Fruit fly (Drosophila melanogaster) whole organism, wandering third instar larva: ENCODE data around the gene Alg10.

Source experiments
- Abd-B ChIP-seq: fragments of >200 bp; optimal IDR thresholded peaks from 2 replicates; lab custom pipeline; 2017; ENCODE audit warnings: missing biosample characterization, missing genetic modification characterization
- CG32264 ChIP-seq: fragments of 200-800 bp; sonication (Bioruptor generic); optimal IDR thresholded peaks from 2 replicates; lab custom pipeline; 2016; ENCODE audit warnings: missing biosample characterization, missing genetic modification characterization
- CG9705 ChIP-seq: fragments of 200-800 bp; sonication (Bioruptor generic); optimal IDR thresholded peaks from 2 replicates; lab custom pipeline; 2018; ENCODE audit warnings: missing biosample characterization, mild to moderate bottlenecking, missing genetic modification characterization
- CrebA ChIP-seq: fragments of 200-800 bp; sonication (Bioruptor generic); optimal IDR thresholded peaks from 2 replicates; lab custom pipeline; 2016; ENCODE audit warnings: missing biosample characterization, mild to moderate bottlenecking, missing genetic modification characterization, borderline replicate concordance
- Dfd ChIP-seq: fragments of >200 bp; optimal IDR thresholded peaks from 2 replicates; lab custom pipeline; 2017; ENCODE audit warnings: missing biosample characterization, missing genetic modification characterization
- Dif ChIP-seq: fragments of 200-275, 200-300 bp; sonication (Bioruptor generic); optimal IDR thresholded peaks from 2 replicates; lab custom pipeline; 2018; ENCODE audit warnings: missing biosample characterization, missing genetic modification characterization; ENCODE audit not compliant: partially characterized antibody
- GATAd ChIP-seq: sonication (Bioruptor generic); optimal IDR thresholded peaks from 2 replicates; lab custom pipeline; 2016; ENCODE audit warnings: missing biosample characterization, missing genetic modification characterization
- HLH106 ChIP-seq: fragments of 200-800 bp; optimal IDR thresholded peaks from 3 replicates; lab custom pipeline; 2019; ENCODE audit warnings: missing biosample characterization, mild to moderate bottlenecking, missing genetic modification characterization, moderate library complexity
- Hnf4 ChIP-seq: fragments of 200-800 bp; sonication (Bioruptor generic); optimal IDR thresholded peaks from 2 replicates; lab custom pipeline; 2016; ENCODE audit warnings: missing biosample characterization, mild to moderate bottlenecking, missing genetic modification characterization
- Hr78 ChIP-seq: fragments of >200 bp; optimal IDR thresholded peaks from 2 replicates; lab custom pipeline; 2017; ENCODE audit warnings: missing biosample characterization, missing genetic modification characterization
- Hr83 ChIP-seq: fragments of 200-300 bp; sonication (Bioruptor generic); optimal IDR thresholded peaks from 2 replicates; lab custom pipeline; 2016; ENCODE audit warnings: missing biosample characterization, mild to moderate bottlenecking, missing genetic modification characterization, moderate library complexity; ENCODE audit not compliant: poor library complexity, severe bottlenecking
- Jra ChIP-seq: sonication (Bioruptor generic); optimal IDR thresholded peaks from 2 replicates; lab custom pipeline; 2016; ENCODE audit warnings: missing biosample characterization, missing genetic modification characterization
- Mio ChIP-seq: sonication (Bioruptor generic); optimal IDR thresholded peaks from 2 replicates; lab custom pipeline; 2016; ENCODE audit warnings: missing biosample characterization, missing genetic modification characterization
- Myc ChIP-seq: fragments of >200 bp; optimal IDR thresholded peaks from 2 replicates; lab custom pipeline; 2017
- N ChIP-seq: fragments of >200 bp; optimal IDR thresholded peaks from 2 replicates; lab custom pipeline; 2018; ENCODE audit warnings: missing biosample characterization, missing external identifiers, missing genetic modification characterization
- OdsH ChIP-seq: fragments of 200-800 bp; sonication (Bioruptor generic); optimal IDR thresholded peaks from 2 replicates; lab custom pipeline; 2016; ENCODE audit warnings: missing biosample characterization, mild to moderate bottlenecking, missing genetic modification characterization
- Rel ChIP-seq, 2 experiments: fragments of 200-800 bp; sonication (Bioruptor generic) in 1 of 2; optimal IDR thresholded peaks; 2 replicates in 1 of 2; 3 replicates in 1 of 2; lab custom pipeline; 2016 to 2019; ENCODE audit warnings: mild to moderate bottlenecking in 2 of 2, missing biosample characterization in 2 of 2, missing genetic modification characterization in 2 of 2, moderate library complexity in 1 of 2
- Sp1 ChIP-seq: fragments of 200-800 bp; sonication (Bioruptor generic); optimal IDR thresholded peaks from 3 replicates; lab custom pipeline; 2019; ENCODE audit warnings: missing biosample characterization, mild to moderate bottlenecking, missing genetic modification characterization, moderate library complexity
- Vsx2 ChIP-seq: fragments of 200-300, 225-300 bp; sonication (Bioruptor generic); optimal IDR thresholded peaks from 2 replicates; lab custom pipeline; 2018; ENCODE audit warnings: missing biosample characterization, missing genetic modification characterization; ENCODE audit not compliant: partially characterized antibody
- br ChIP-seq: fragments of 200-800 bp; sonication (Bioruptor generic); optimal IDR thresholded peaks from 2 replicates; lab custom pipeline; 2016; ENCODE audit warnings: missing biosample characterization, missing genetic modification characterization
- brk ChIP-seq: fragments of 200-800 bp; sonication (Bioruptor generic); optimal IDR thresholded peaks from 2 replicates; lab custom pipeline; 2016; ENCODE audit warnings: missing biosample characterization, mild to moderate bottlenecking, missing genetic modification characterization
- dl ChIP-seq, 2 experiments: fragments of 175-275, 200-275 bp in 1 of 2; fragments of 200-275 bp in 1 of 2; sonication (Bioruptor generic); optimal IDR thresholded peaks; lab custom pipeline; 2018; ENCODE audit warnings: mild to moderate bottlenecking in 2 of 2, missing biosample characterization in 2 of 2, missing genetic modification characterization in 2 of 2, moderate library complexity in 2 of 2; ENCODE audit not compliant: partially characterized antibody in 2 of 2, insufficient read depth in 1 of 2
- dmrt93B ChIP-seq: fragments of 200-800 bp; sonication (Bioruptor generic); optimal IDR thresholded peaks from 2 replicates; lab custom pipeline; 2018; ENCODE audit warnings: missing biosample characterization, mild to moderate bottlenecking, missing genetic modification characterization
- dsf ChIP-seq: sonication (Bioruptor generic); optimal IDR thresholded peaks from 2 replicates; lab custom pipeline; 2016; ENCODE audit warnings: missing biosample characterization, missing genetic modification characterization, borderline replicate concordance
- ey ChIP-seq: fragments of 200-800 bp; sonication (Bioruptor generic); optimal IDR thresholded peaks from 2 replicates; lab custom pipeline; 2016; ENCODE audit warnings: missing biosample characterization, missing genetic modification characterization
- foxo ChIP-seq, 2 experiments: fragments of 200-800 bp; sonication (Bioruptor generic); optimal IDR thresholded peaks; 2 replicates in 1 of 2; 3 replicates in 1 of 2; lab custom pipeline; 2016 to 2017; ENCODE audit warnings: missing biosample characterization in 2 of 2, missing genetic modification characterization in 2 of 2
- fru ChIP-seq: fragments of 200-800 bp; sonication (Bioruptor generic); optimal IDR thresholded peaks from 3 replicates; lab custom pipeline; 2016; ENCODE audit warnings: missing biosample characterization, mild to moderate bottlenecking, missing genetic modification characterization
- h ChIP-seq: fragments of 200-800 bp; sonication (Bioruptor generic); optimal IDR thresholded peaks from 3 replicates; lab custom pipeline; 2016; ENCODE audit warnings: missing biosample characterization, mild to moderate bottlenecking, missing genetic modification characterization
- jim ChIP-seq: fragments of 175-275, 200-325 bp; sonication (Bioruptor generic); optimal IDR thresholded peaks from 2 replicates; lab custom pipeline; 2016; ENCODE audit warnings: missing biosample characterization, mild to moderate bottlenecking, missing genetic modification characterization
- lola ChIP-seq: fragments of >200 bp; optimal IDR thresholded peaks from 2 replicates; lab custom pipeline; 2017; ENCODE audit warnings: missing biosample characterization, missing genetic modification characterization
- pan ChIP-seq: fragments of >200 bp; optimal IDR thresholded peaks from 2 replicates; lab custom pipeline; 2017
- psq ChIP-seq: fragments of 200-800 bp; sonication (Bioruptor generic); optimal IDR thresholded peaks from 3 replicates; lab custom pipeline; 2017; ENCODE audit warnings: missing biosample characterization, mild to moderate bottlenecking, missing genetic modification characterization, moderate library complexity
- rgr ChIP-seq: fragments of 200-800 bp; sonication (Bioruptor generic); optimal IDR thresholded peaks from 3 replicates; lab custom pipeline; 2016; ENCODE audit warnings: missing biosample characterization, mild to moderate bottlenecking, missing genetic modification characterization
- sage ChIP-seq: fragments of 200-800 bp; sonication (Bioruptor generic); optimal IDR thresholded peaks from 2 replicates; lab custom pipeline; 2016; ENCODE audit warnings: missing biosample characterization, mild to moderate bottlenecking, missing genetic modification characterization
- sv ChIP-seq: fragments of 200-800 bp; sonication (Bioruptor generic); optimal IDR thresholded peaks from 3 replicates; lab custom pipeline; 2016; ENCODE audit warnings: missing biosample characterization, missing genetic modification characterization
- tai ChIP-seq: sonication (Bioruptor generic); optimal IDR thresholded peaks from 2 replicates; lab custom pipeline; 2016; ENCODE audit warnings: missing biosample characterization, missing genetic modification characterization
- usp ChIP-seq: fragments of >200 bp; optimal IDR thresholded peaks from 2 replicates; lab custom pipeline; 2017; ENCODE audit warnings: missing biosample characterization, missing genetic modification characterization
- woc ChIP-seq: sonication (Bioruptor generic); optimal IDR thresholded peaks from 2 replicates; lab custom pipeline; 2016; ENCODE audit warnings: missing biosample characterization, mild to moderate bottlenecking, missing genetic modification characterization

Alg10 gene

dm6 chr3L:11119396-11119900 lies 45.3 kb upstream of the Alg10 start:
- peak; percentile 41 for TF ChIP-seq psq (GFP tag; lab: Kevin White, UChicago)
- no peak for TF ChIP-seq dl (GFP tag; optimal IDR thresholded peaks at IDR 0.05; lab: Kevin White, UChicago; ENCODE audit: insufficient read depth in 1 of 2, partially characterized antibody in 2 of 2)
- no peak for TF ChIP-seq sv (GFP tag; lab: Kevin White, UChicago)
- TF ChIP-seq jim (GFP tag; lab: Kevin White, UChicago): peak; percentile 42
- TF ChIP-seq rgr: no peak
- peak; percentile 30 for TF ChIP-seq HLH106 (tag; lab: Kevin White, UChicago)
- TF ChIP-seq fru: no peak
- TF ChIP-seq CrebA (GFP tag; lab: Kevin White, UChicago): no peak
- no peak for TF ChIP-seq foxo (GFP tag; optimal IDR thresholded peaks at IDR 0.05; lab: Kevin White, UChicago)
- no peak for TF ChIP-seq Rel (GFP tag; optimal IDR thresholded peaks at IDR 0.05; lab: Kevin White, UChicago)
- no peak for TF ChIP-seq Rel (tag; optimal IDR thresholded peaks at IDR 0.05; lab: Kevin White, UChicago)
- TF ChIP-seq dmrt93B: peak; percentile 6
- TF ChIP-seq Hr78 (GFP tag; lab: Kevin White, UChicago): no peak
- no peak for TF ChIP-seq OdsH (GFP tag; lab: Kevin White, UChicago)
- no peak for TF ChIP-seq Abd-B (GFP tag; lab: Kevin White, UChicago)
- no peak for TF ChIP-seq h
- peak; percentile 18 for TF ChIP-seq ey (GFP tag; lab: Kevin White, UChicago)
- no peak for TF ChIP-seq GATAd (GFP tag; lab: Kevin White, UChicago)
- no peak for TF ChIP-seq lola (GFP tag; lab: Kevin White, UChicago)
- TF ChIP-seq, all 38 proteins: peak for 5

dm6 chr3L:11119901-11120418 lies 44.8 kb upstream of the Alg10 start:
- TF ChIP-seq h (peak; percentile 34), Mio (GFP tag; lab: Kevin White, UChicago) (no peak), psq (GFP tag; lab: Kevin White, UChicago) (peak; percentile 18), jim (GFP tag; lab: Kevin White, UChicago) (peak; percentile 12), sv (GFP tag; lab: Kevin White, UChicago) (peak; percentile 3), pan (lab: Kevin White, UChicago) (no peak), N (GFP tag; lab: Kevin White, UChicago) (peak; percentile 82)
- TF ChIP-seq, all 38 proteins: peak for 5

dm6 chr3L:11120419-11120958 lies 44.3 kb upstream of the Alg10 start, which contains the start of the genes FoxK and mRpL2:
FoxK (minus strand) TSS chr3L:11120783.
mRpL2 (plus strand) TSS chr3L:11120847.
- TF ChIP-seq tai (GFP tag; lab: Kevin White, UChicago) (no peak), Sp1 (peak; percentile 81), Jra (peak; percentile 14), foxo (GFP tag; optimal IDR thresholded peaks at IDR 0.05; lab: Kevin White, UChicago) (peak; percentile 25 to 56), OdsH (GFP tag; lab: Kevin White, UChicago) (no peak), CrebA (GFP tag; lab: Kevin White, UChicago) (no peak), fru (peak; percentile 24), HLH106 (tag; lab: Kevin White, UChicago) (peak; percentile 25), CG9705 (GFP tag; lab: Kevin White, UChicago) (peak; percentile 9), GATAd (GFP tag; lab: Kevin White, UChicago) (no peak), ey (GFP tag; lab: Kevin White, UChicago) (no peak), Hnf4 (GFP tag; lab: Kevin White, UChicago) (peak; percentile 46), N (GFP tag; lab: Kevin White, UChicago) (no peak), psq (GFP tag; lab: Kevin White, UChicago) (peak; percentile 55), lola (GFP tag; lab: Kevin White, UChicago) (no peak), jim (GFP tag; lab: Kevin White, UChicago) (no peak), dl (GFP tag; optimal IDR thresholded peaks at IDR 0.05; lab: Kevin White, UChicago; ENCODE audit: insufficient read depth in 1 of 2, partially characterized antibody in 2 of 2) (no peak), dmrt93B (no peak), Dfd (GFP tag; lab: Kevin White, UChicago) (no peak), Dif (peak; percentile 1), rgr (peak; percentile 38), Mio (GFP tag; lab: Kevin White, UChicago) (no peak), Hr78 (GFP tag; lab: Kevin White, UChicago) (no peak), br (no peak), sage (GFP tag; lab: Kevin White, UChicago) (peak; percentile 82), brk (GFP tag; lab: Kevin White, UChicago) (peak; percentile 37), pan (lab: Kevin White, UChicago) (no peak), dsf (peak; percentile 41), Abd-B (GFP tag; lab: Kevin White, UChicago) (no peak), h (no peak), Rel (GFP tag; optimal IDR thresholded peaks at IDR 0.05; lab: Kevin White, UChicago) (peak; percentile 87), Rel (tag; optimal IDR thresholded peaks at IDR 0.05; lab: Kevin White, UChicago) (peak; percentile 78), woc (GFP tag; lab: Kevin White, UChicago) (peak; percentile 27), Vsx2 (no peak), Hr83 (no peak), Myc (lab: Kevin White, UChicago) (peak; percentile 9), sv (GFP tag; lab: Kevin White, UChicago) (no peak), usp (no peak), CG32264 (peak; percentile 12)
